Worm (Caenorhabditis elegans) whole organism, young adult: Measurements from ENCODE around the gene grd-8.

Experiments used
- B0035.1 ChIP-seq: sonication (generic microtip); optimal IDR thresholded peaks from 2 replicates; lab custom pipeline; 2016; ENCODE audit warnings: missing genetic modification characterization, mild to moderate bottlenecking, missing compliant biosample characterization, missing genotype, missing genetic modification reagents
- B0336.3 ChIP-seq: fragments of 200-800 bp; sonication (Bioruptor generic); IDR thresholded peaks from 2 replicates; pipeline ENCODE4 v1.3.6; 2022; ENCODE audit warnings: missing genetic modification characterization, missing compliant biosample characterization
- C17E4.6 ChIP-seq: fragments of 200-800 bp; sonication (Bioruptor generic); IDR thresholded peaks from 2 replicates; pipeline ENCODE4 v1.3.6; 2022; ENCODE audit warnings: missing genetic modification reagents, missing genetic modification characterization, missing compliant biosample characterization
- D2030.7 ChIP-seq: fragments of 200-800 bp; sonication (Bioruptor generic); IDR thresholded peaks from 2 replicates; pipeline ENCODE4 v1.3.6; 2022; ENCODE audit warnings: missing genetic modification reagents, missing genetic modification characterization, missing compliant biosample characterization
- F10E7.11 ChIP-seq: sonication (generic microtip); optimal IDR thresholded peaks from 2 replicates; lab custom pipeline; 2017; ENCODE audit warnings: mild to moderate bottlenecking, missing genetic modification characterization, moderate library complexity, missing compliant biosample characterization
- F23B12.7 ChIP-seq: sonication (generic microtip); optimal IDR thresholded peaks from 2 replicates; lab custom pipeline; 2017; ENCODE audit warnings: missing genetic modification characterization, mild to moderate bottlenecking, missing compliant biosample characterization, antibody characterized with exemption, moderate library complexity; ENCODE audit not compliant: insufficient read depth
- F39B2.1 ChIP-seq: fragments of 200-800 bp; sonication (Bioruptor generic); IDR thresholded peaks from 2 replicates; pipeline ENCODE4 v1.3.6; 2022; ENCODE audit warnings: missing genetic modification reagents, missing genetic modification characterization, missing compliant biosample characterization
- F49E8.2 ChIP-seq: sonication (generic microtip); optimal IDR thresholded peaks from 3 replicates; lab custom pipeline; 2017; ENCODE audit warnings: missing genetic modification characterization, mild to moderate bottlenecking, missing compliant biosample characterization, antibody characterized with exemption, moderate library complexity; ENCODE audit not compliant: insufficient read depth
- F52B5.7 ChIP-seq: sonication (generic microtip); optimal IDR thresholded peaks from 2 replicates; lab custom pipeline; 2016; ENCODE audit warnings: mild to moderate bottlenecking, missing genetic modification characterization, missing compliant biosample characterization
- F57A8.1 ChIP-seq: fragments of 200-800 bp; sonication (Bioruptor generic); optimal IDR thresholded peaks from 2 replicates; lab custom pipeline; 2018; ENCODE audit warnings: mild to moderate bottlenecking, missing genetic modification characterization, moderate library complexity, missing compliant biosample characterization
- F57C9.4 ChIP-seq: sonication (generic microtip); optimal IDR thresholded peaks from 2 replicates; lab custom pipeline; 2017; ENCODE audit warnings: mild to moderate bottlenecking, missing genetic modification characterization, missing compliant biosample characterization
- K12H6.12 ChIP-seq: fragments of 200-800 bp; sonication (Bioruptor generic); optimal IDR thresholded peaks from 2 replicates; lab custom pipeline; 2018; ENCODE audit warnings: mild to moderate bottlenecking, missing genetic modification characterization, missing compliant biosample characterization
- Y67H2A.10 ChIP-seq: fragments of 200-800 bp; sonication (Bioruptor generic); conservative IDR thresholded peaks from 2 replicates; pipeline ENCODE4 v1.3.6; 2022; ENCODE audit warnings: missing genetic modification reagents, missing genetic modification characterization, missing compliant biosample characterization
- Y95B8A.8 ChIP-seq: fragments of 200-800 bp; sonication (Bioruptor generic); IDR thresholded peaks from 2 replicates; pipeline ENCODE4 v1.3.6; 2022; ENCODE audit warnings: missing genetic modification reagents, missing genetic modification characterization, missing compliant biosample characterization
- akir-1 ChIP-seq: fragments of 200-800 bp; sonication (Bioruptor generic); optimal IDR thresholded peaks from 2 replicates; lab custom pipeline; 2018; ENCODE audit warnings: mild to moderate bottlenecking, missing genetic modification characterization, moderate library complexity, missing compliant biosample characterization
- ama-1 ChIP-seq, 3 experiments: fragments of 150-350 bp in 1 of 3; sonication (generic microtip) in 2 of 3; optimal IDR thresholded peaks; 2 replicates each; lab custom pipeline; 2014 to 2018; ENCODE audit warnings: missing biosample characterization in 2 of 3, missing genetic modification characterization in 2 of 3, missing genetic modification reagents in 2 of 3
- aptf-2 ChIP-seq: fragments of 200-800 bp; sonication (Bioruptor generic); conservative IDR thresholded peaks from 2 replicates; pipeline ENCODE4 v1.3.6; 2022; ENCODE audit warnings: missing genetic modification reagents, missing genetic modification characterization, missing compliant biosample characterization
- attf-5 ChIP-seq: fragments of 200-800 bp; sonication (Bioruptor generic); optimal IDR thresholded peaks from 2 replicates; lab custom pipeline; 2018; ENCODE audit warnings: mild to moderate bottlenecking, missing genetic modification characterization, missing compliant biosample characterization
- attf-6 ChIP-seq: fragments of 200-800 bp; sonication (Bioruptor generic); IDR thresholded peaks from 2 replicates; pipeline ENCODE4 v1.3.6; 2022; ENCODE audit warnings: missing genetic modification reagents, missing genetic modification characterization, missing compliant biosample characterization
- ccch-3 ChIP-seq: fragments of 200-800 bp; sonication (Bioruptor generic); optimal IDR thresholded peaks from 2 replicates; lab custom pipeline; 2018; ENCODE audit warnings: mild to moderate bottlenecking, missing genetic modification characterization, missing compliant biosample characterization
- cebp-2 ChIP-seq: fragments of 200-800 bp; sonication (Bioruptor generic); IDR thresholded peaks from 2 replicates; pipeline ENCODE4 v1.3.6; 2022; ENCODE audit warnings: missing genetic modification characterization, missing compliant biosample characterization
- ceh-40 ChIP-seq: fragments of 200-800 bp; sonication (Bioruptor generic); IDR thresholded peaks from 2 replicates; pipeline ENCODE4 v1.3.6; 2022; ENCODE audit warnings: missing genetic modification characterization, missing compliant biosample characterization
- dox-1 ChIP-seq: fragments of 200-800 bp; sonication (Bioruptor generic); IDR thresholded peaks from 2 replicates; pipeline ENCODE4 v1.3.6; 2022; ENCODE audit warnings: missing genetic modification reagents, missing genetic modification characterization, missing compliant biosample characterization
- egl-44 ChIP-seq: fragments of 200-800 bp; sonication (Bioruptor generic); IDR thresholded peaks from 2 replicates; pipeline ENCODE4 v1.3.6; 2022; ENCODE audit warnings: missing genetic modification reagents, missing genetic modification characterization, missing compliant biosample characterization
- him-1 ChIP-seq: sonication (generic microtip); optimal IDR thresholded peaks from 2 replicates; lab custom pipeline; 2016; ENCODE audit warnings: missing genotype, missing genetic modification reagents, missing genetic modification characterization, missing compliant biosample characterization
- hsf-1 ChIP-seq: fragments of 200-800 bp; sonication (Bioruptor generic); IDR thresholded peaks from 2 replicates; pipeline ENCODE4 v1.3.6; 2022; ENCODE audit warnings: missing genetic modification reagents, missing genetic modification characterization, missing compliant biosample characterization
- lin-35 ChIP-seq, 3 experiments: fragments of 150-350 bp in 2 of 3; sonication (generic microtip) in 1 of 3; optimal IDR thresholded peaks; 2 replicates each; lab custom pipeline; 2014 to 2018; ENCODE audit warnings: missing biosample characterization in 3 of 3, missing genetic modification characterization in 3 of 3, missing genetic modification reagents in 3 of 3
- lsy-27 ChIP-seq: sonication (generic microtip); optimal IDR thresholded peaks from 2 replicates; lab custom pipeline; 2017; ENCODE audit warnings: missing genetic modification characterization, mild to moderate bottlenecking, missing compliant biosample characterization, antibody characterized with exemption, missing genotype, borderline replicate concordance; ENCODE audit not compliant: insufficient read depth
- madf-8 ChIP-seq: fragments of 200-800 bp; sonication (Bioruptor generic); conservative IDR thresholded peaks from 2 replicates; pipeline ENCODE4 v1.3.6; 2022; ENCODE audit warnings: missing genetic modification reagents, missing genetic modification characterization, missing compliant biosample characterization
- mel-28 ChIP-seq: sonication (generic microtip); optimal IDR thresholded peaks from 2 replicates; lab custom pipeline; 2016; ENCODE audit warnings: borderline replicate concordance, mild to moderate bottlenecking, missing genetic modification characterization, missing compliant biosample characterization
- mxl-1 ChIP-seq: sonication (generic microtip); optimal IDR thresholded peaks from 2 replicates; lab custom pipeline; 2016; ENCODE audit warnings: missing genetic modification characterization, missing compliant biosample characterization
- nfya-2 ChIP-seq: fragments of 200-800 bp; sonication (Bioruptor generic); IDR thresholded peaks from 2 replicates; pipeline ENCODE4 v1.3.6; 2022; ENCODE audit warnings: missing genetic modification reagents, missing genetic modification characterization, missing compliant biosample characterization
- nhr-179 ChIP-seq: sonication (generic microtip); optimal IDR thresholded peaks from 2 replicates; lab custom pipeline; 2016; ENCODE audit warnings: mild to moderate bottlenecking, missing genetic modification characterization, missing compliant biosample characterization
- nhr-90 ChIP-seq: sonication (generic microtip); optimal IDR thresholded peaks from 2 replicates; lab custom pipeline; 2016; ENCODE audit warnings: missing genotype, mild to moderate bottlenecking, missing genetic modification characterization, missing compliant biosample characterization
- rcor-1 ChIP-seq: fragments of 200-800 bp; sonication (Bioruptor generic); IDR thresholded peaks from 2 replicates; pipeline ENCODE4 v1.3.6; 2022; ENCODE audit warnings: missing genetic modification reagents, missing genetic modification characterization, missing compliant biosample characterization
- rpc-1 ChIP-seq, 2 experiments: fragments of 150-350 bp in 1 of 2; sonication (generic microtip) in 1 of 2; optimal IDR thresholded peaks; 2 replicates each; lab custom pipeline; 2014 to 2018; ENCODE audit warnings: missing biosample characterization in 1 of 2, missing genetic modification characterization in 1 of 2, missing genetic modification reagents in 1 of 2, missing genotype in 1 of 2
- snpc-3.4 ChIP-seq: sonication (generic microtip); optimal IDR thresholded peaks from 2 replicates; lab custom pipeline; 2017; ENCODE audit warnings: missing genetic modification characterization, mild to moderate bottlenecking, missing compliant biosample characterization, antibody characterized with exemption, moderate library complexity, missing genotype, missing genetic modification reagents
- snpc-4 ChIP-seq, 5 experiments: fragments of 150-350 bp in 1 of 5; sonication (generic microtip) in 4 of 5; optimal IDR thresholded peaks; 2 replicates each; lab custom pipeline; 2014 to 2018; ENCODE audit warnings: missing genetic modification characterization in 5 of 5, missing biosample characterization in 3 of 5, antibody characterized with exemption in 2 of 5, mild to moderate bottlenecking in 2 of 5, missing compliant biosample characterization in 2 of 5, missing genotype in 2 of 5, moderate library complexity in 2 of 5, missing genetic modification reagents in 1 of 5
- tbp1 ChIP-seq: fragments of 200-800 bp; sonication (Bioruptor generic); optimal IDR thresholded peaks from 2 replicates; lab custom pipeline; 2018; ENCODE audit warnings: mild to moderate bottlenecking, missing genetic modification characterization, missing compliant biosample characterization
- tlf-1 ChIP-seq: fragments of 200-800 bp; sonication (Bioruptor generic); optimal IDR thresholded peaks from 2 replicates; lab custom pipeline; 2018; ENCODE audit warnings: mild to moderate bottlenecking, missing genetic modification characterization, missing compliant biosample characterization
- zfh-2 ChIP-seq: fragments of 200-800 bp; sonication (Bioruptor generic); conservative IDR thresholded peaks from 2 replicates; pipeline ENCODE4 v1.3.6; 2022; ENCODE audit warnings: missing genetic modification reagents, missing genetic modification characterization, missing compliant biosample characterization
- zim-3 ChIP-seq: sonication (generic microtip); optimal IDR thresholded peaks from 2 replicates; lab custom pipeline; 2017; ENCODE audit warnings: mild to moderate bottlenecking, missing genetic modification characterization, moderate library complexity, missing compliant biosample characterization
- ztf-18 ChIP-seq: sonication (generic microtip); optimal IDR thresholded peaks from 2 replicates; lab custom pipeline; 2016; ENCODE audit warnings: missing genotype, mild to moderate bottlenecking, missing genetic modification characterization, missing compliant biosample characterization
- ztf-25 ChIP-seq: fragments of 200-800 bp; sonication (Bioruptor generic); IDR thresholded peaks from 2 replicates; pipeline ENCODE4 v1.3.6; 2022; ENCODE audit warnings: missing genetic modification reagents, missing genetic modification characterization, missing compliant biosample characterization
- ztf-6 ChIP-seq: fragments of 200-800 bp; sonication (Bioruptor generic); IDR thresholded peaks from 2 replicates; pipeline ENCODE4 v1.3.6; 2022; ENCODE audit warnings: missing genetic modification reagents, missing genetic modification characterization, missing compliant biosample characterization

grd-8 gene

ce11 chrV:7804064-7804800 lies 38.1 kb upstream of the grd-8 start, which contains the start of gene uvs-1 (continued):
- TF ChIP-seq F57C9.4 (tag; lab: Kevin White, UChicago) (no peak), cebp-2 (GFP tag; lab: Robert Waterston, UW) (no peak), ztf-18 (peak; percentile 32), zfh-2 (no peak; the same call in none of the 2 replicates), F23B12.7 (tag; lab: Kevin White, UChicago) (no peak), attf-6 (GFP tag; lab: Robert Waterston, UW) (peak; percentile 52; the same call in 1 of the 2 replicates), rcor-1 (GFP tag; lab: Robert Waterston, UW) (no peak), nfya-2 (GFP tag; lab: Robert Waterston, UW) (no peak), F49E8.2 (tag; lab: Kevin White, UChicago) (no peak), mxl-1 (no peak), aptf-2 (no peak), Y67H2A.10 (peak; percentile 56; the same call in 1 of the 2 replicates), ztf-25 (no peak), tlf-1 (GFP tag; lab: Kevin White, UChicago) (no peak), snpc-4 (GFP tag; optimal IDR thresholded peaks at IDR 0.05; lab: Kevin White, UChicago) (no peak), snpc-4 (tag; optimal IDR thresholded peaks at IDR 0.05; lab: Kevin White, UChicago) (no peak), dox-1 (peak; percentile 73; the same call in 1 of the 2 replicates), ama-1 (optimal IDR thresholded peaks at IDR 0.05; lab: Kevin White, UChicago) (peak; percentile 32), ama-1 (GFP tag; optimal IDR thresholded peaks at IDR 0.05; lab: Kevin White, UChicago) (no peak), F57A8.1 (no peak), ccch-3 (GFP tag; lab: Kevin White, UChicago) (no peak), lin-35 (GFP tag; optimal IDR thresholded peaks at IDR 0.05; lab: Kevin White, UChicago) (peak in 1 of 3 experiments; percentile 38), ztf-6 (GFP tag; lab: Robert Waterston, UW) (no peak), rpc-1 (optimal IDR thresholded peaks at IDR 0.05; lab: Kevin White, UChicago) (no peak), rpc-1 (tag; optimal IDR thresholded peaks at IDR 0.05; lab: Kevin White, UChicago) (no peak), egl-44 (GFP tag; lab: Robert Waterston, UW) (no peak), madf-8 (peak; percentile 83), mel-28 (tag; lab: Kevin White, UChicago) (no peak), tbp1 (GFP tag; lab: Kevin White, UChicago) (no peak), D2030.7 (GFP tag; lab: Robert Waterston, UW) (peak; percentile 68), B0336.3 (GFP tag; lab: Robert Waterston, UW) (peak; percentile 49; the same call in 1 of the 2 replicates), F10E7.11 (tag; lab: Kevin White, UChicago) (no peak), attf-5 (GFP tag; lab: Kevin White, UChicago) (peak; percentile 75), akir-1 (GFP tag; lab: Kevin White, UChicago) (no peak), hsf-1 (GFP tag; lab: Robert Waterston, UW) (peak; percentile 78), B0035.1 (no peak), ceh-40 (GFP tag; lab: Robert Waterston, UW) (no peak), zim-3 (tag; lab: Kevin White, UChicago) (no peak), F52B5.7 (tag; lab: Kevin White, UChicago) (no peak), K12H6.12 (tag; lab: Kevin White, UChicago) (peak; percentile 67), him-1 (no peak), nhr-90 (tag; lab: Kevin White, UChicago) (no peak), lsy-27 (tag; lab: Kevin White, UChicago) (no peak), F39B2.1 (GFP tag; lab: Robert Waterston, UW) (no peak), nhr-179 (tag; lab: Kevin White, UChicago) (no peak), C17E4.6 (GFP tag; lab: Robert Waterston, UW) (0 out of 2 replicates have a peak, but pooled peaks have one; percentile 28), snpc-3.4 (tag; lab: Kevin White, UChicago) (no peak), Y95B8A.8 (no peak)
